Worm (Caenorhabditis elegans): Measurements from ENCODE around the gene slc-25A18.1.

- TF ChIP-seq him-1 (tag; optimal IDR thresholded peaks at IDR 0.05) (no peak), dao-5 (tag; optimal IDR thresholded peaks at IDR 0.05) (no peak)
Observed at ce11 chrX:15013941-15014453, 10.3 kb upstream of the slc-25A18.1 start.
